Worm (Caenorhabditis elegans): ENCODE data around the gene fbxa-80.

The fbxa-80 gene

ce11 chrIII:1288473-1289056, 26.4 kb downstream of the fbxa-80 start, which contains the start of gene fbxa-50:
TSS of gene fbxa-50 (minus strand) at chrIII:1288523.
- TF ChIP-seq C17E4.6 (GFP tag; IDR thresholded peaks at IDR 0.05) (no peak), cebp-1 (GFP tag; IDR thresholded peaks at IDR 0.05) (0 out of 2 replicates have a peak, but pooled peaks have one; percentile 18), cebp-1 (tag; optimal IDR thresholded peaks at IDR 0.05) (peak; percentile 80)

DNA sequence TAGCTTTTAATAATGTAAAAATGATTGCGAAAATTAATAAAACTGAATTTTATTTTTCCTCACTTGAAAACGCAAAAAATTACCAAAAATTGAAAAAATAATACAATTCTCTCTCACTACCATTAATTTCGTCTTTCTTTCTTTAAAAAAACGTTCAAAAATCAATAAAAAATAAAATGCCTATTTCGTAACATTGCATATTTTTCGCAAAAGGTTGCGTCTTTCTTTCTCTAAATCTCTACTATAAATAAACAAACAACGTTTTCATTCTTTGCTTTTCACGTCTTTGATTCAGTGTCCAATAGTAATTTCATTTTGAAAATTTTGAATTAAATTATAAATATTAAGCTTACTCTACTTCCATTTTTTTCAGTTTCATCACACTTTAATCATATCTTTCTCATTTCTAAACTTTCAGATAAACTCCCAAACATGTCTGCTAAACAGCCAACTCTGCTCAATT, 30.4 kb downstream of the fbxa-80 start, which contains the start of gene fbxa-37:
fbxa-37 (plus strand) TSS at position 413 of the 463 bp plus-strand sequence.
- TF ChIP-seq mes-4 (tag; optimal IDR thresholded peaks at IDR 0.05) = no peak
- TF ChIP-seq cebp-1 (GFP tag; IDR thresholded peaks at IDR 0.05) = peak; percentile 94
- peak; percentile 96 for TF ChIP-seq cebp-1 (tag; optimal IDR thresholded peaks at IDR 0.05)
- no peak for TF ChIP-seq sea-2 (GFP tag; IDR thresholded peaks at IDR 0.05)
- TF ChIP-seq hmg-1.2 (GFP tag; IDR thresholded peaks at IDR 0.05) = peak; percentile 40; the same call in 1 of the 2 replicates
- TF ChIP-seq attf-5 (GFP tag; optimal IDR thresholded peaks at IDR 0.05) = peak; percentile 49

DNA sequence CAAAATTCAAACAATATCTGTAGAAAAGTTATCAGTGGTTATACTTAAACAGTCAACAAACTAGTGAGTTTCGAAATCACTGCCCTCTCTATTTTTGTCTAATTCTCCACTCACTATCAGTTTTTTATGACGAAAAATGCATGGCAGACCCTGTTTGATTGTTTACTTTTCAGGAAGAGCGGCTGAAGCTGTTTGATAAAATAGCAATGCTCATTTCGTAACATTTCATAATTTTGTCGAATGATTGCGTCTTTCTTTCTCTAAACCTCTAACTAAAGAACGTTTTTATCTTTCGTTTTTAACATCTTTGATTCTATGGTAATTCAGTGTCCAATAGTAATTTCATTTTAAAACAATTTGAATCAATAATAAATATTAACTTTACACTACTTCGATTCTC, 35.8 kb downstream of the fbxa-80 start:
- TF ChIP-seq dpff-1 (tag; optimal IDR thresholded peaks at IDR 0.05) (no peak), unc-62 (GFP tag; optimal IDR thresholded peaks at IDR 0.05) (peak; percentile 69), hmg-1.2 (GFP tag; IDR thresholded peaks at IDR 0.05) (no peak), lin-26 (GFP tag; IDR thresholded peaks at IDR 0.05) (no peak), zim-3 (tag; optimal IDR thresholded peaks at IDR 0.05) (no peak), lsy-27 (tag; optimal IDR thresholded peaks at IDR 0.05; ENCODE audit: borderline replicate concordance, insufficient read depth) (no peak), B0336.3 (GFP tag; IDR thresholded peaks at IDR 0.05) (no peak; the same call in 1 of the 2 replicates), attf-5 (GFP tag; optimal IDR thresholded peaks at IDR 0.05) (peak; percentile 86), atf-7 (tag; optimal IDR thresholded peaks at IDR 0.05) (peak; percentile 64), Y56A3A.18 (GFP tag; IDR thresholded peaks at IDR 0.05) (no peak), lin-40 (tag; optimal IDR thresholded peaks at IDR 0.05) (peak; percentile 2), tbp1 (GFP tag; optimal IDR thresholded peaks at IDR 0.05) (peak; percentile 35), nhr-90 (tag; optimal IDR thresholded peaks at IDR 0.05) (peak; percentile 46), ztf-26 (tag; optimal IDR thresholded peaks at IDR 0.05) (no peak), snpc-1.1 (tag; optimal IDR thresholded peaks at IDR 0.05; ENCODE audit: insufficient read depth) (no peak), bed-2 (GFP tag; IDR thresholded peaks at IDR 0.05) (no peak), die-1 (tag; optimal IDR thresholded peaks at IDR 0.05) (no peak), dpl-1 (GFP tag; optimal IDR thresholded peaks at IDR 0.05) (no peak), let-607 (tag; optimal IDR thresholded peaks at IDR 0.05) (peak in 1 of 2 experiments; percentile 29), F37B4.10 (GFP tag; IDR thresholded peaks at IDR 0.05) (no peak), athp-1 (tag; optimal IDR thresholded peaks at IDR 0.05) (no peak), mxl-1 (tag; optimal IDR thresholded peaks at IDR 0.05) (no peak), egl-44 (GFP tag; IDR thresholded peaks at IDR 0.05) (peak; percentile 52; the same call in 1 of the 2 replicates), ama-1 (optimal IDR thresholded peaks at IDR 0.05) (no peak), ama-1 (GFP tag; optimal IDR thresholded peaks at IDR 0.05) (no peak), egl-18 (GFP tag; IDR thresholded peaks at IDR 0.05) (no peak), ztf-22 (GFP tag; optimal IDR thresholded peaks at IDR 0.05) (peak; percentile 64), nfyb-1 (GFP tag; IDR thresholded peaks at IDR 0.05) (peak; percentile 69; the same call in 1 of the 2 replicates), tlf-1 (GFP tag; optimal IDR thresholded peaks at IDR 0.05) (peak; percentile 3), pha-4 (tag; optimal IDR thresholded peaks at IDR 0.05) (peak; percentile 89), ets-4 (GFP tag; optimal IDR thresholded peaks at IDR 0.05) (peak; percentile 86), sea-2 (GFP tag; IDR thresholded peaks at IDR 0.05) (no peak), T26A5.8 (tag; optimal IDR thresholded peaks at IDR 0.05) (no peak), ceh-58 (GFP tag; IDR thresholded peaks at IDR 0.05) (no peak), rec-8 (tag; optimal IDR thresholded peaks at IDR 0.05) (no peak), him-1 (tag; optimal IDR thresholded peaks at IDR 0.05) (no peak), cebp-1 (GFP tag; IDR thresholded peaks at IDR 0.05) (peak; percentile 97), cebp-1 (tag; optimal IDR thresholded peaks at IDR 0.05) (peak; percentile 98), nhr-80 (tag; optimal IDR thresholded peaks at IDR 0.05) (peak; percentile 97), F23B12.7 (tag; optimal IDR thresholded peaks at IDR 0.05; ENCODE audit: insufficient read depth) (peak; percentile 17), efl-1 (GFP tag; optimal IDR thresholded peaks at IDR 0.05) (no peak)
